Fruit fly (Drosophila melanogaster) whole organism, pupa: ENCODE results near the gene nerfin-1.

Source experiments
- CG10348 ChIP-seq: fragments of 200-800 bp; sonication (Bioruptor generic); IDR thresholded peaks from 2 replicates; pipeline ENCODE4 v1.3.6; 2022; ENCODE audit warnings: missing biosample characterization, missing genetic modification characterization
- CG12605 ChIP-seq: fragments of 200-800 bp; sonication (Bioruptor generic); IDR thresholded peaks from 2 replicates; pipeline ENCODE4 v1.3.6; 2022; ENCODE audit warnings: missing biosample characterization, missing genetic modification characterization
- CG14655 ChIP-seq: fragments of 200-800 bp; sonication (Bioruptor generic); optimal IDR thresholded peaks from 3 replicates; lab custom pipeline; 2017; ENCODE audit warnings: mild to moderate bottlenecking, missing biosample characterization, missing genetic modification reagents, missing genetic modification characterization
- CG17806 ChIP-seq: fragments of 200-800 bp; sonication (Bioruptor generic); optimal IDR thresholded peaks from 2 replicates; lab custom pipeline; 2018; ENCODE audit warnings: missing biosample characterization, mild to moderate bottlenecking, missing genetic modification characterization, moderate library complexity
- CG32121 ChIP-seq: fragments of 200-800 bp; sonication (Bioruptor generic); IDR thresholded peaks from 2 replicates; pipeline ENCODE4 v1.3.6; 2022; ENCODE audit warnings: missing biosample characterization, missing genetic modification characterization
- CG34367 ChIP-seq: fragments of 200-800 bp; sonication (Bioruptor generic); optimal IDR thresholded peaks from 2 replicates; lab custom pipeline; 2018; ENCODE audit warnings: missing biosample characterization, mild to moderate bottlenecking, missing genetic modification characterization
- CG4496 ChIP-seq: fragments of 200-800 bp; sonication (Bioruptor generic); IDR thresholded peaks from 3 replicates; pipeline ENCODE4 v1.3.6; 2022; ENCODE audit warnings: missing biosample characterization, missing genetic modification characterization
- Pif1B ChIP-seq: fragments of 200-800 bp; sonication (Bioruptor generic); optimal IDR thresholded peaks from 3 replicates; lab custom pipeline; 2016; ENCODE audit warnings: missing biosample characterization, missing genetic modification characterization

DNA sequence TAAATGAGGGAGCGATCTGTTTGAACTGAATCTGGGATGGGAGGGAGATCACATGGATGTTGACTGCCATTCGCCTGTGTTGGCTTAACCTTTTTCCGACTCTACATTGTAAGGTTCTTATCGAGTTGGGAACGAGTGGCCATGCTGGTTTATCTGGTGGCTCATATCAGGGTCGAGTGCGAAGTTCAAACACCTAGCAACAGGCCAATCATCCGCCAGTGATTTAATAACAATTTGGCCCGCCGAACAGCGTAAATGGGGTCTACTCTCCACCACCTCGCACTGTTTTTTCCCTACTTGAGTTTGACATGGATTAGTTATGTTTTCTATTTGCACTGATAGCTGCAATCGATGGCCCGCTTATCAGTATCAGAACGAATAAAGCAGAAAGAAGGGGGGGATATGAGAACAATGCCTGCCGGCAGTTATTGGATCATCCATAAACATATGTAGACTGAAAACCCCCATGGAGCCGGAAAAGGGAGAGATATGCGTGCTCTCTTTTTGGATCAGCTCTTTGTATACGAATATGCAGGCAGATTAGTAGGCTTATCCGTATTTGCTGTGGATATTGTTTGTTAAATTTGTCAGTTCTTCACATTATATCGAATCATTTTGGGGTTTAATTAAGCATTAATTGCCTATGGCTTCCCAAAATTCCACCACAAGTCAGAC, 21.4 kb upstream of the nerfin-1 start:
- no peak for TF ChIP-seq CG17806 (tag; lab: Kevin White, UChicago)
- no peak for TF ChIP-seq CG34367
- TF ChIP-seq CG32121 = no peak
- no peak for TF ChIP-seq CG12605
- no peak for TF ChIP-seq CG4496
- TF ChIP-seq Pif1B (GFP tag; lab: Kevin White, UChicago) = no peak
- no peak for TF ChIP-seq CG14655 (GFP tag; lab: Kevin White, UChicago)
- no peak for TF ChIP-seq CG10348 (GFP tag; lab: Robert Waterston, UW)
